Worm (Caenorhabditis elegans) whole organism, L4/young adult: ENCODE data around the gene T08B6.1.

Experiments
- dao-5 ChIP-seq: sonication (generic microtip); optimal IDR thresholded peaks from 2 replicates; lab custom pipeline; 2016; ENCODE audit warnings: missing genotype, missing genetic modification characterization, moderate library complexity, missing compliant biosample characterization
- him-1 ChIP-seq: sonication (generic microtip); optimal IDR thresholded peaks from 2 replicates; lab custom pipeline; 2016; ENCODE audit warnings: missing genotype, missing genetic modification reagents, missing genetic modification characterization, missing compliant biosample characterization

ce11 chrIV:4930045-4930444 lies 42.9 kb upstream of the T08B6.1 start, which contains the start of gene Y9C9A.8:
- TF ChIP-seq him-1 (tag; lab: Kevin White, UChicago) = no peak
- no peak for TF ChIP-seq dao-5 (tag; lab: Kevin White, UChicago)
